Fruit fly (Drosophila melanogaster): ENCODE data around the gene Tl.

The Tl gene

dm6 chr3R:26875544-26876027 lies 76.7 kb downstream of the Tl start, which contains the start of gene Rb97D:
Gene Rb97D, minus strand, starts transcription at chr3R:26875742.
- TF ChIP-seq CG12768 (GFP tag; optimal IDR thresholded peaks at IDR 0.05) (peak; percentile 55), Hr96 (GFP tag; optimal IDR thresholded peaks at IDR 0.05) (peak; percentile 77), Crg-1 (GFP tag; optimal IDR thresholded peaks at IDR 0.05) (peak; percentile 45), CG7101 (tag; optimal IDR thresholded peaks at IDR 0.05) (peak; percentile 71), Clk (GFP tag; optimal IDR thresholded peaks at IDR 0.05) (peak; percentile 55), kay (GFP tag; ENCODE audit: borderline replicate concordance) (no peak), tj (GFP tag; optimal IDR thresholded peaks at IDR 0.05) (peak; percentile 42), bab1 (GFP tag; optimal IDR thresholded peaks at IDR 0.05) (peak; percentile 75), CG1620 (GFP tag; optimal IDR thresholded peaks at IDR 0.05) (peak; percentile 65), toe (GFP tag; optimal IDR thresholded peaks at IDR 0.05) (peak; percentile 84), CG14711 (tag; optimal IDR thresholded peaks at IDR 0.05) (peak; percentile 36), CG33017 (tag; optimal IDR thresholded peaks at IDR 0.05) (peak; percentile 63), CG11617 (GFP tag; optimal IDR thresholded peaks at IDR 0.05) (peak; percentile 69), CG7045 (GFP tag; optimal IDR thresholded peaks at IDR 0.05) (peak; percentile 72), CG5204 (GFP tag; optimal IDR thresholded peaks at IDR 0.05) (no peak), cic (GFP tag; optimal IDR thresholded peaks at IDR 0.05) (no peak), pad (GFP tag; optimal IDR thresholded peaks at IDR 0.05) (peak; percentile 49), cnc (optimal IDR thresholded peaks at IDR 0.05) (no peak), ovo (GFP tag; optimal IDR thresholded peaks at IDR 0.05) (no peak), Mnt (GFP tag; optimal IDR thresholded peaks at IDR 0.05) (peak; percentile 61)

- TF ChIP-seq kay (GFP tag; ENCODE audit: borderline replicate concordance) (peak; percentile 79), CG7101 (tag; optimal IDR thresholded peaks at IDR 0.05) (peak; percentile 17), cnc (optimal IDR thresholded peaks at IDR 0.05) (no peak), cic (GFP tag; optimal IDR thresholded peaks at IDR 0.05) (peak; percentile 30), Crg-1 (GFP tag; optimal IDR thresholded peaks at IDR 0.05) (peak; percentile 36), CG1620 (GFP tag; optimal IDR thresholded peaks at IDR 0.05) (no peak), tj (GFP tag; optimal IDR thresholded peaks at IDR 0.05) (no peak), CG5204 (GFP tag; optimal IDR thresholded peaks at IDR 0.05) (no peak), ovo (GFP tag; optimal IDR thresholded peaks at IDR 0.05) (no peak), CG14711 (tag; optimal IDR thresholded peaks at IDR 0.05) (no peak), CG7045 (GFP tag; optimal IDR thresholded peaks at IDR 0.05) (no peak), CG12768 (GFP tag; optimal IDR thresholded peaks at IDR 0.05) (no peak), CG11617 (GFP tag; optimal IDR thresholded peaks at IDR 0.05) (no peak), CG33017 (tag; optimal IDR thresholded peaks at IDR 0.05) (no peak), Mnt (GFP tag; optimal IDR thresholded peaks at IDR 0.05) (peak; percentile 7), Hr96 (GFP tag; optimal IDR thresholded peaks at IDR 0.05) (no peak), bab1 (GFP tag; optimal IDR thresholded peaks at IDR 0.05) (peak; percentile 29), toe (GFP tag; optimal IDR thresholded peaks at IDR 0.05) (peak; percentile 38), pad (GFP tag; optimal IDR thresholded peaks at IDR 0.05) (no peak), Clk (GFP tag; optimal IDR thresholded peaks at IDR 0.05) (no peak)
Observed at dm6 chr3R:26876432-26876831, 77.6 kb downstream of the Tl start, which contains the start of gene CG5500. Gene CG5500, plus strand, starts transcription at chr3R:26876630.

dm6 chr3R:26876851-26877250 lies 78.0 kb downstream of the Tl start:
- TF ChIP-seq tj (GFP tag; optimal IDR thresholded peaks at IDR 0.05): no peak
- no peak for TF ChIP-seq CG1620 (GFP tag; optimal IDR thresholded peaks at IDR 0.05)
- no peak for TF ChIP-seq Mnt (GFP tag; optimal IDR thresholded peaks at IDR 0.05)
- no peak for TF ChIP-seq cic (GFP tag; optimal IDR thresholded peaks at IDR 0.05)
- no peak for TF ChIP-seq pad (GFP tag; optimal IDR thresholded peaks at IDR 0.05)
- no peak for TF ChIP-seq ovo (GFP tag; optimal IDR thresholded peaks at IDR 0.05)
- TF ChIP-seq kay (GFP tag; ENCODE audit: borderline replicate concordance): no peak
- no peak for TF ChIP-seq toe (GFP tag; optimal IDR thresholded peaks at IDR 0.05)
- TF ChIP-seq Clk (GFP tag; optimal IDR thresholded peaks at IDR 0.05): no peak
- TF ChIP-seq CG33017 (tag; optimal IDR thresholded peaks at IDR 0.05): no peak
- TF ChIP-seq CG12768 (GFP tag; optimal IDR thresholded peaks at IDR 0.05): no peak
- no peak for TF ChIP-seq CG14711 (tag; optimal IDR thresholded peaks at IDR 0.05)
- TF ChIP-seq CG7101 (tag; optimal IDR thresholded peaks at IDR 0.05): no peak
- no peak for TF ChIP-seq CG11617 (GFP tag; optimal IDR thresholded peaks at IDR 0.05)
- no peak for TF ChIP-seq Hr96 (GFP tag; optimal IDR thresholded peaks at IDR 0.05)
- TF ChIP-seq bab1 (GFP tag; optimal IDR thresholded peaks at IDR 0.05): no peak
- no peak for TF ChIP-seq CG5204 (GFP tag; optimal IDR thresholded peaks at IDR 0.05)
- no peak for TF ChIP-seq Crg-1 (GFP tag; optimal IDR thresholded peaks at IDR 0.05)
- TF ChIP-seq CG7045 (GFP tag; optimal IDR thresholded peaks at IDR 0.05): no peak
- TF ChIP-seq cnc (optimal IDR thresholded peaks at IDR 0.05): no peak

- TF ChIP-seq Mnt (GFP tag; optimal IDR thresholded peaks at IDR 0.05) (peak; percentile 21), ovo (GFP tag; optimal IDR thresholded peaks at IDR 0.05) (no peak), cnc (optimal IDR thresholded peaks at IDR 0.05) (no peak), CG1620 (GFP tag; optimal IDR thresholded peaks at IDR 0.05) (peak; percentile 29), cic (GFP tag; optimal IDR thresholded peaks at IDR 0.05) (peak; percentile 36), bab1 (GFP tag; optimal IDR thresholded peaks at IDR 0.05) (peak; percentile 77), Crg-1 (GFP tag; optimal IDR thresholded peaks at IDR 0.05) (peak; percentile 22), toe (GFP tag; optimal IDR thresholded peaks at IDR 0.05) (peak; percentile 13), Clk (GFP tag; optimal IDR thresholded peaks at IDR 0.05) (no peak), CG12768 (GFP tag; optimal IDR thresholded peaks at IDR 0.05) (no peak), Hr96 (GFP tag; optimal IDR thresholded peaks at IDR 0.05) (peak; percentile 38), CG5204 (GFP tag; optimal IDR thresholded peaks at IDR 0.05) (no peak), CG14711 (tag; optimal IDR thresholded peaks at IDR 0.05) (no peak), kay (GFP tag; ENCODE audit: borderline replicate concordance) (no peak), CG11617 (GFP tag; optimal IDR thresholded peaks at IDR 0.05) (peak; percentile 31), pad (GFP tag; optimal IDR thresholded peaks at IDR 0.05) (peak; percentile 56), CG7101 (tag; optimal IDR thresholded peaks at IDR 0.05) (peak; percentile 45), tj (GFP tag; optimal IDR thresholded peaks at IDR 0.05) (peak; percentile 29)
Observed at dm6 chr3R:26881121-26881895, 82.5 kb downstream of the Tl start, which contains the start of the genes ro and T48. Gene ro, minus strand, starts transcription at chr3R:26881171. Gene T48, plus strand, starts transcription at chr3R:26881734.
